Fruit fly (Drosophila melanogaster): ENCODE results near the gene CG8004.

Gene CG8004

dm6 chr3L:19905427-19905826, 22.9 kb downstream of the CG8004 start:
- no peak for TF ChIP-seq CG16779 (tag; optimal IDR thresholded peaks at IDR 0.05)
- no peak for TF ChIP-seq CG11902 (GFP tag; optimal IDR thresholded peaks at IDR 0.05)
- peak; percentile 38 for TF ChIP-seq Hr39 (GFP tag; optimal IDR thresholded peaks at IDR 0.05)
- TF ChIP-seq CG6276 (GFP tag; optimal IDR thresholded peaks at IDR 0.05): peak; percentile 19
- peak; percentile 74 for TF ChIP-seq CG15336 (GFP tag; IDR thresholded peaks at IDR 0.05)
- TF ChIP-seq topi (GFP tag; optimal IDR thresholded peaks at IDR 0.05): peak; percentile 26
- peak; percentile 17 for TF ChIP-seq CG6792 (GFP tag; optimal IDR thresholded peaks at IDR 0.05)
- peak; percentile 65 for TF ChIP-seq CG6163 (GFP tag; IDR thresholded peaks at IDR 0.05)
- no peak for TF ChIP-seq Hr38 (GFP tag; optimal IDR thresholded peaks at IDR 0.05)
- TF ChIP-seq fd59A (GFP tag; optimal IDR thresholded peaks at IDR 0.05): no peak
- 0 out of 2 replicates have a peak, but pooled peaks have one; percentile 32 for TF ChIP-seq CG11294 (GFP tag; IDR thresholded peaks at IDR 0.05)
- no peak for TF ChIP-seq spab (GFP tag; optimal IDR thresholded peaks at IDR 0.05)
- TF ChIP-seq net (GFP tag; optimal IDR thresholded peaks at IDR 0.05): peak; percentile 68
- TF ChIP-seq cyc (GFP tag; optimal IDR thresholded peaks at IDR 0.05): no peak
- TF ChIP-seq Sox102F (GFP tag; optimal IDR thresholded peaks at IDR 0.05): no peak
- TF ChIP-seq Eip93F (GFP tag; optimal IDR thresholded peaks at IDR 0.05): no peak
- TF ChIP-seq eg (GFP tag; IDR thresholded peaks at IDR 0.05): peak; percentile 61; the same call in 2 of the 3 replicates
- peak; percentile 34 for TF ChIP-seq CG34406 (GFP tag; optimal IDR thresholded peaks at IDR 0.05)
- TF ChIP-seq achi (GFP tag; optimal IDR thresholded peaks at IDR 0.05): peak; percentile 59
- no peak for TF ChIP-seq CG6808 (GFP tag; optimal IDR thresholded peaks at IDR 0.05)
- peak; percentile 45 for TF ChIP-seq esn (GFP tag; optimal IDR thresholded peaks at IDR 0.05)
- peak; percentile 34 for TF ChIP-seq CG8632 (GFP tag; optimal IDR thresholded peaks at IDR 0.05)
- TF ChIP-seq CG3032 (tag; optimal IDR thresholded peaks at IDR 0.05): no peak
- TF ChIP-seq pdm3 (GFP tag; optimal IDR thresholded peaks at IDR 0.05): peak; percentile 51
- no peak for TF ChIP-seq CG1621 (tag; optimal IDR thresholded peaks at IDR 0.05)
- TF ChIP-seq CG32006 (GFP tag; optimal IDR thresholded peaks at IDR 0.05): peak; percentile 65
- TF ChIP-seq CG9139 (GFP tag; optimal IDR thresholded peaks at IDR 0.05): no peak
- TF ChIP-seq CG7368 (GFP tag; optimal IDR thresholded peaks at IDR 0.05): no peak
- TF ChIP-seq CG8319 (GFP tag; optimal IDR thresholded peaks at IDR 0.05): no peak
- TF ChIP-seq Eip75B (GFP tag; optimal IDR thresholded peaks at IDR 0.05): no peak
- peak; percentile 53 for TF ChIP-seq Sox14 (GFP tag; optimal IDR thresholded peaks at IDR 0.05)
- TF ChIP-seq acj6 (GFP tag; optimal IDR thresholded peaks at IDR 0.05): peak; percentile 57
- peak; percentile 14 for TF ChIP-seq CG10631 (GFP tag; optimal IDR thresholded peaks at IDR 0.05)
- TF ChIP-seq dsx (GFP tag; optimal IDR thresholded peaks at IDR 0.05; ENCODE audit: poor library complexity, severe bottlenecking): no peak
- TF ChIP-seq Hr4 (GFP tag; optimal IDR thresholded peaks at IDR 0.05): peak; percentile 70
- peak; percentile 66 for TF ChIP-seq OdsH (GFP tag; optimal IDR thresholded peaks at IDR 0.05)
- TF ChIP-seq CG31627 (GFP tag; optimal IDR thresholded peaks at IDR 0.05): peak; percentile 53
- peak; percentile 39 for TF ChIP-seq Lpt (GFP tag; optimal IDR thresholded peaks at IDR 0.05)
- no peak for TF ChIP-seq Sox15 (GFP tag; optimal IDR thresholded peaks at IDR 0.05)
- no peak for TF ChIP-seq fkh (GFP tag; optimal IDR thresholded peaks at IDR 0.05)
- peak; percentile 86 for TF ChIP-seq Eip78C (GFP tag)
- no peak for TF ChIP-seq fd85E (GFP tag; optimal IDR thresholded peaks at IDR 0.05)
- TF ChIP-seq CG3919 (GFP tag; optimal IDR thresholded peaks at IDR 0.05): peak; percentile 44
- TF ChIP-seq Smox (GFP tag; optimal IDR thresholded peaks at IDR 0.05): peak; percentile 39
- no peak for TF ChIP-seq Blimp-1 (GFP tag; optimal IDR thresholded peaks at IDR 0.05)
- no peak for TF ChIP-seq CG4318 (GFP tag; optimal IDR thresholded peaks at IDR 0.05)
- TF ChIP-seq CG11762 (GFP tag; optimal IDR thresholded peaks at IDR 0.05; ENCODE audit: insufficient read depth): no peak
- TF ChIP-seq Gug (GFP tag; IDR thresholded peaks at IDR 0.05): no peak
- TF ChIP-seq vri (GFP tag; optimal IDR thresholded peaks at IDR 0.05): no peak
- TF ChIP-seq svp (GFP tag): peak; percentile 64
- TF ChIP-seq salr (GFP tag; optimal IDR thresholded peaks at IDR 0.05): peak in 1 of 2 experiments; percentile 55
- peak; percentile 62 for TF ChIP-seq CG8119 (GFP tag; IDR thresholded peaks at IDR 0.05)
- no peak for TF ChIP-seq CG6854 (GFP tag; optimal IDR thresholded peaks at IDR 0.05)
